Worm (Caenorhabditis elegans): Measurements from ENCODE around the gene T12B5.14.

ce11 chrIII:954553-954952, at the start of gene T12B5.14, which contains the start of gene T12B5.15:
- TF ChIP-seq elt-3 (tag; optimal IDR thresholded peaks at IDR 0.05) (no peak), aly-2 (tag; optimal IDR thresholded peaks at IDR 0.05) (no peak), lin-13 (GFP tag; optimal IDR thresholded peaks at IDR 0.05) (no peak), ztf-11 (tag; optimal IDR thresholded peaks at IDR 0.05) (no peak), R02D3.7 (tag; optimal IDR thresholded peaks at IDR 0.05) (no peak), lsy-2 (tag; optimal IDR thresholded peaks at IDR 0.05) (no peak), unc-62 (GFP tag; optimal IDR thresholded peaks at IDR 0.05) (no peak), nhr-11 (tag; optimal IDR thresholded peaks at IDR 0.05) (no peak)

All from whole organism, L2 larva.